Worm (Caenorhabditis elegans) whole organism, late embryonic: ENCODE measurements around the gene F46F2.5.

Source experiments
- K09A11.1 ChIP-seq: sonication (generic microtip); optimal IDR thresholded peaks from 2 replicates; lab custom pipeline; 2017; ENCODE audit warnings: antibody characterized with exemption, mild to moderate bottlenecking, missing genetic modification characterization, missing compliant biosample characterization; ENCODE audit not compliant: insufficient read depth
- hlh-15 ChIP-seq: sonication (generic microtip); optimal IDR thresholded peaks from 2 replicates; lab custom pipeline; 2016; ENCODE audit warnings: missing genetic modification characterization, missing compliant biosample characterization
- hlh-6 ChIP-seq: sonication (generic microtip); optimal IDR thresholded peaks from 2 replicates; lab custom pipeline; 2016; ENCODE audit warnings: missing genotype, missing genetic modification characterization, missing compliant biosample characterization
- lin-11 ChIP-seq: fragments of 200-800 bp; sonication (Bioruptor generic); optimal IDR thresholded peaks from 2 replicates; lab custom pipeline; 2018; ENCODE audit warnings: mild to moderate bottlenecking, missing genetic modification characterization, missing compliant biosample characterization
- nhr-11 ChIP-seq: fragments of 150-350 bp; optimal IDR thresholded peaks from 2 replicates; lab custom pipeline; 2014; ENCODE audit warnings: missing biosample characterization, missing genetic modification characterization
- pag-3 ChIP-seq: sonication (generic microtip); optimal IDR thresholded peaks from 2 replicates; lab custom pipeline; 2016; ENCODE audit warnings: missing compliant biosample characterization, missing genetic modification characterization, borderline replicate concordance
- sox-4 ChIP-seq: sonication (generic microtip); optimal IDR thresholded peaks from 2 replicates; lab custom pipeline; 2017; ENCODE audit warnings: mild to moderate bottlenecking, missing genetic modification characterization, inconsistent platforms, missing compliant biosample characterization

DNA sequence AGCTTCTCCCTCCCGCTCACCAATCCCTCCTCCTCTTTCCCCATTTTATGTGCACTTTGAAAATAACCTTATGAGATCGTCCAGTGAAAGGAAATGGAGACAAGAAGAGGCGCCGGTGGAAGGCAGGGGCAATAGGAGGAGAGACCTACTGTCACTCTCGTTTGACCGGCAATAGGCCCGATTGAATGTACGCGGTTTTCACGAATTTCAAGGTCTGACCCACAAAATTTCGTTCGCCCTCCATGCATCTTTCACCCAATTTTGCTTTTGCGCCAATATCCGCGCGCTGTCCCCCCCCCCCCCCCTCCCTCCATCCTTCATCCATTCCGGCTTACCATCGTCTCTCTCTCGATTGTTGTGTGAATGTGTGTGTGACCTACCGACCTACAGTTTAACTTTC lies 45.2 kb downstream of the F46F2.5 start:
- TF ChIP-seq hlh-15 (tag; lab: Kevin White, UChicago) (no peak), pag-3 (no peak), nhr-11 (tag; lab: Kevin White, UChicago) (no peak), K09A11.1 (no peak), lin-11 (no peak), sox-4 (tag; lab: Kevin White, UChicago) (no peak), hlh-6 (tag; lab: Kevin White, UChicago) (no peak)
